Worm (Caenorhabditis elegans): ENCODE results near the gene C35D10.6.

DNA sequence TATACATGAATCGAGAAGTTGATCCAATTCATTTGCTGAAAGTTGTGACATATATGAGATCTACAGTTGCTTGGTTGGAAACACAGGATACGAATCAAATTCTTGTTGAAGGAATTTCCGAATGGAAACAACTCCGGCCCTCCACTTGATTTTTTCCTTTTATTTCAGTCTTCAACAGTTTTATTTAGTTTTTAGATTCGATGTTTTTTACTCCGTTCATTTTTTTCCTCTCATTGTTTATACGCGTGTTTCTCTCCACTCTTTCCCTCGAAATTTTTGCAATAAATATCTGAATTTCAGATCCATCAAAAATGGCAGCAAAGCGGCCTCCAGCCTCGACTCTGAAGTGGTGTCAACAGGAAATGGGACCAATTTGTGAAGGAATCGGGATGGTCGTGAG, 4.0 kb downstream of the C35D10.6 start, which contains the start of gene coq-8:
- TF ChIP-seq sox-4 (tag; optimal IDR thresholded peaks at IDR 0.05) (no peak), F13H6.1 (tag; optimal IDR thresholded peaks at IDR 0.05) (no peak), ceh-9 (tag; optimal IDR thresholded peaks at IDR 0.05) (no peak), C08G9.2 (tag; optimal IDR thresholded peaks at IDR 0.05) (no peak), K09A11.1 (tag; optimal IDR thresholded peaks at IDR 0.05; ENCODE audit: insufficient read depth) (no peak), eyg-1 (tag; optimal IDR thresholded peaks at IDR 0.05) (no peak), C38D4.7 (GFP tag; optimal IDR thresholded peaks at IDR 0.05) (no peak), rnt-1 (tag; optimal IDR thresholded peaks at IDR 0.05) (no peak), ahr-1 (tag; optimal IDR thresholded peaks at IDR 0.05) (no peak)

All from whole organism, late embryonic.